Worm (Caenorhabditis elegans) whole organism, early embryonic: Measurements from ENCODE around the gene ZC262.4.

Experiments
- B0310.2 ChIP-seq: sonication (generic microtip); optimal IDR thresholded peaks from 2 replicates; lab custom pipeline; 2016; ENCODE audit warnings: mild to moderate bottlenecking, missing genetic modification characterization, missing compliant biosample characterization
- F13C5.2 ChIP-seq: sonication (generic microtip); optimal IDR thresholded peaks from 2 replicates; lab custom pipeline; 2017; ENCODE audit warnings: mild to moderate bottlenecking, missing genetic modification characterization, inconsistent platforms, missing compliant biosample characterization
- ama-1 ChIP-seq: fragments of 150-350 bp; optimal IDR thresholded peaks from 2 replicates; lab custom pipeline; 2014
- ceh-13 ChIP-seq: fragments of 200-800 bp; sonication (Bioruptor generic); optimal IDR thresholded peaks from 2 replicates; lab custom pipeline; 2018; ENCODE audit warnings: mild to moderate bottlenecking, missing genetic modification characterization, missing compliant biosample characterization
- ceh-36 ChIP-seq: sonication (generic microtip); optimal IDR thresholded peaks from 2 replicates; lab custom pipeline; 2016; ENCODE audit warnings: missing genetic modification characterization, inconsistent platforms, missing compliant biosample characterization
- ets-7 ChIP-seq: sonication (generic microtip); optimal IDR thresholded peaks from 2 replicates; lab custom pipeline; 2016; ENCODE audit warnings: missing genotype, missing genetic modification characterization, missing compliant biosample characterization
- flt-1 ChIP-seq: fragments of 200-800 bp; sonication (Bioruptor generic); IDR thresholded peaks from 2 replicates; pipeline ENCODE4 v1.3.6; 2022; ENCODE audit warnings: missing genetic modification characterization, missing compliant biosample characterization
- hmbx-1 ChIP-seq: sonication (generic microtip); optimal IDR thresholded peaks from 2 replicates; lab custom pipeline; 2016; ENCODE audit warnings: mild to moderate bottlenecking, missing genetic modification characterization, missing compliant biosample characterization
- hmg-4 ChIP-seq: fragments of 200-800 bp; sonication (Bioruptor generic); optimal IDR thresholded peaks from 2 replicates; lab custom pipeline; 2018; ENCODE audit warnings: mild to moderate bottlenecking, missing genetic modification characterization, missing compliant biosample characterization
- pes-1 ChIP-seq: fragments of 200-800 bp; sonication (Bioruptor generic); IDR thresholded peaks from 2 replicates; pipeline ENCODE4 v1.3.6; 2022; ENCODE audit warnings: missing genetic modification reagents, missing genetic modification characterization, missing compliant biosample characterization
- scrt-1 ChIP-seq: fragments of 200-800 bp; sonication (Bioruptor generic); IDR thresholded peaks from 2 replicates; pipeline ENCODE4 v1.3.6; 2022; ENCODE audit warnings: missing genetic modification characterization, missing compliant biosample characterization
- sea-1 ChIP-seq: fragments of 200-800 bp; sonication (Bioruptor generic); conservative IDR thresholded peaks from 2 replicates; pipeline ENCODE4 v1.3.6; 2022; ENCODE audit warnings: missing genetic modification characterization, missing compliant biosample characterization
- tbx-11 ChIP-seq: fragments of 200-800 bp; sonication (Bioruptor generic); IDR thresholded peaks from 2 replicates; pipeline ENCODE4 v1.3.6; 2022; ENCODE audit warnings: missing genetic modification characterization, missing compliant biosample characterization
- tra-4 ChIP-seq: sonication (generic microtip); optimal IDR thresholded peaks from 2 replicates; lab custom pipeline; 2017; ENCODE audit warnings: missing genetic modification characterization, missing compliant biosample characterization

DNA sequence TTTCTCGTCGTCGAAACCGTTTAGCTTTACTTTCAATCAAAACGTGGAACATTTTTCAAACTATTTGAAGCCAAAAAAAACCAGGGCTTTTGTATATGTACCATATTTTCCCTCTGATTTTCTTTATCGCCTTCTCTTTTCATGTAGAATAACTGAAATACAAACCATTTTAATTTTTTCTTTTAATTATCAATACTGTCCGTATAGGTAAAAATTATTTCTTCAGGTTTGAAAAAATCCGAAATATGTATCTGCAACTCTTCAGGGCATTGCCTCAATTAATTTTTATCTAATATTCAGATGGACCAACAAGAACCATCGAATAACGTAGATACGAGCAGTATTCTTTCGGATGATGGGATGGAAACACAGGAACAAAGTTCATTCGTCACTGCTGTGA lies 40.7 kb upstream of the ZC262.4 start, which contains the start of gene met-2:
- TF ChIP-seq ama-1 (lab: Kevin White, UChicago) (no peak), pes-1 (GFP tag; lab: Robert Waterston, UW) (no peak), B0310.2 (no peak), ceh-36 (tag; lab: Kevin White, UChicago) (no peak), scrt-1 (GFP tag; lab: Robert Waterston, UW) (no peak), hmbx-1 (tag; lab: Kevin White, UChicago) (no peak), tra-4 (tag; lab: Kevin White, UChicago) (no peak), F13C5.2 (no peak), flt-1 (GFP tag; lab: Robert Waterston, UW) (no peak), hmg-4 (GFP tag; lab: Kevin White, UChicago) (no peak), ets-7 (tag; lab: Kevin White, UChicago) (no peak), ceh-13 (GFP tag; lab: Kevin White, UChicago) (no peak), tbx-11 (GFP tag; lab: Robert Waterston, UW) (no peak), sea-1 (GFP tag; lab: Robert Waterston, UW) (no peak)
